Worm (Caenorhabditis elegans): Measurements from ENCODE around the gene Y53C12A.7.

The Y53C12A.7 gene

ce11 chrII:9738820-9739219 is 38.5 kb downstream of the Y53C12A.7 start:
- TF ChIP-seq snpc-4 (tag; optimal IDR thresholded peaks at IDR 0.05), result peak; percentile 16
- TF ChIP-seq pqm-1 (tag; optimal IDR thresholded peaks at IDR 0.05), result peak; percentile 81
- TF ChIP-seq nhr-23 (tag; optimal IDR thresholded peaks at IDR 0.05), result no peak
- peak; percentile 28 for TF ChIP-seq nfya-1 (tag; optimal IDR thresholded peaks at IDR 0.05; ENCODE audit: insufficient read depth)
- TF ChIP-seq jun-1 (tag; optimal IDR thresholded peaks at IDR 0.05), result no peak
- no peak for TF ChIP-seq ceh-16 (tag; optimal IDR thresholded peaks at IDR 0.05)
- TF ChIP-seq ceh-28 (tag; optimal IDR thresholded peaks at IDR 0.05), result peak; percentile 15
- peak; percentile 96 for TF ChIP-seq elt-2 (tag; optimal IDR thresholded peaks at IDR 0.05)
- TF ChIP-seq nhr-11 (tag; optimal IDR thresholded peaks at IDR 0.05), result no peak
- TF ChIP-seq pha-4 (tag; optimal IDR thresholded peaks at IDR 0.05), result peak; percentile 29
- TF ChIP-seq eor-1 (tag; optimal IDR thresholded peaks at IDR 0.05), result no peak
- no peak for TF ChIP-seq daf-12 (tag; optimal IDR thresholded peaks at IDR 0.05)
- TF ChIP-seq ama-1 (optimal IDR thresholded peaks at IDR 0.05), result peak; percentile 25

DNA sequence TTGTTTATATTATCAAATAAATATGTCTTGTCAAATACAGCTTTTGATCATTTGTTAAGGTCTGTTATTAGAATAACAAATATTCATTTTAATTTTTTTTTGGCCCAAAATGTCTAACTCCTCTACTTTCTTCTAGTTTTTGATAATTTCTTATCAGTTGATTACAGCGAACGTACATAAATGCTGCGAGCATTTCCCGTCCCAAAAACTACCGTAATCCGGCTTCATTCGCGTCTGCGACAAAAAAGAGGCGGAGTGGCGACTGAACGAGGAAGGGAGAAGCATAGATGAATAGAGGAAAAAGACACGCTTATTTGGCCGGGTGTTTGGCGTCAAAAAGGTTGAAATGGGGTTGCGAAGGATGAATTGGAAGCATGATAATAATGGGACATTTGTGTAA is 40.2 kb downstream of the Y53C12A.7 start:
- TF ChIP-seq pqm-1 (tag; optimal IDR thresholded peaks at IDR 0.05), result peak; percentile 83
- TF ChIP-seq elt-2 (tag; optimal IDR thresholded peaks at IDR 0.05), result peak; percentile 94
- no peak for TF ChIP-seq ceh-28 (tag; optimal IDR thresholded peaks at IDR 0.05)
- TF ChIP-seq nhr-77 (tag; optimal IDR thresholded peaks at IDR 0.05), result no peak
- TF ChIP-seq nfya-1 (tag; optimal IDR thresholded peaks at IDR 0.05; ENCODE audit: insufficient read depth), result peak; percentile 34
- TF ChIP-seq pha-4 (tag; optimal IDR thresholded peaks at IDR 0.05), result peak; percentile 50

- TF ChIP-seq elt-1 (tag; optimal IDR thresholded peaks at IDR 0.05), result no peak
- peak; percentile 49 for TF ChIP-seq elt-2 (tag; optimal IDR thresholded peaks at IDR 0.05)
- no peak for TF ChIP-seq ZK546.5 (tag; optimal IDR thresholded peaks at IDR 0.05)
These were observed 41.1 kb downstream of the Y53C12A.7 start for ce11 chrII:9741400-9741799.

DNA sequence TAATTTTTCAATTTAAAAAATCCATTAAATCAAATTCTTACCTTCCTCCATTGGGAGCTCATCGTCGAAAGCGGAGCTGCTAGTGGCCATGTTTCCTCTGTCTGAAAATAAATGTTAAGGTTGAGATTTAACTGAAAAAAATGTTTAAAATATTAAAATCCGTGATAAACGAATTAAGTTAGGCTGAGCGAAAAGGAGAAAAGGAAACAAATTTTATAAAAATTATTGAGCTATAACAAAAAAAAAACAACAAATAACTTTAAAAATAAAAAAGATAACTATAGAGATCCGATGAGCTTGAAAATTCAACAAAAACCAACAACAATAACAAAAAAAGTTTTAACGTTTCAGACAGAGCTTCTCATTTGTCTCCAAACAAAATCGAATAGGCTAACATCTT is 42.4 kb downstream of the Y53C12A.7 start, which contains the start of gene pno-1:
Gene pno-1 (minus strand): TSS at position 101 of the 400 bp plus-strand sequence.
- TF ChIP-seq nhr-43 (tag; optimal IDR thresholded peaks at IDR 0.05; ENCODE audit: poor library complexity, severe bottlenecking) (no peak), lin-15B (tag; optimal IDR thresholded peaks at IDR 0.05) (no peak), elt-2 (tag; optimal IDR thresholded peaks at IDR 0.05) (no peak), ceh-28 (tag; optimal IDR thresholded peaks at IDR 0.05) (no peak), fkh-10 (GFP tag; optimal IDR thresholded peaks at IDR 0.05) (no peak), eor-1 (tag; optimal IDR thresholded peaks at IDR 0.05) (no peak), sea-2 (GFP tag; optimal IDR thresholded peaks at IDR 0.05) (no peak), egl-5 (tag; optimal IDR thresholded peaks at IDR 0.05) (no peak), nhr-67 (tag; optimal IDR thresholded peaks at IDR 0.05) (no peak), skn-1 (tag; optimal IDR thresholded peaks at IDR 0.05) (no peak), zag-1 (tag; optimal IDR thresholded peaks at IDR 0.05) (no peak), daf-12 (tag; optimal IDR thresholded peaks at IDR 0.05) (no peak), nfya-1 (tag; optimal IDR thresholded peaks at IDR 0.05; ENCODE audit: insufficient read depth) (no peak), ama-1 (optimal IDR thresholded peaks at IDR 0.05) (no peak), nhr-237 (tag; optimal IDR thresholded peaks at IDR 0.05) (no peak), pha-4 (tag; optimal IDR thresholded peaks at IDR 0.05) (no peak), elt-1 (tag; optimal IDR thresholded peaks at IDR 0.05) (no peak), nhr-76 (tag; optimal IDR thresholded peaks at IDR 0.05) (no peak), ztf-4 (tag; optimal IDR thresholded peaks at IDR 0.05) (no peak)

- TF ChIP-seq nhr-77 (tag; optimal IDR thresholded peaks at IDR 0.05), result no peak
- TF ChIP-seq nhr-11 (tag; optimal IDR thresholded peaks at IDR 0.05), result no peak
- TF ChIP-seq fkh-10 (GFP tag; optimal IDR thresholded peaks at IDR 0.05), result peak; percentile 12
- no peak for TF ChIP-seq unc-39 (tag; optimal IDR thresholded peaks at IDR 0.05)
- TF ChIP-seq R02D3.7 (tag; optimal IDR thresholded peaks at IDR 0.05), result peak; percentile 96
- peak; percentile 97 for TF ChIP-seq nfya-1 (tag; optimal IDR thresholded peaks at IDR 0.05; ENCODE audit: insufficient read depth)
- no peak for TF ChIP-seq egl-27 (tag; optimal IDR thresholded peaks at IDR 0.05)
- TF ChIP-seq ztf-4 (tag; optimal IDR thresholded peaks at IDR 0.05), result no peak
- TF ChIP-seq lsy-12 (tag; optimal IDR thresholded peaks at IDR 0.05), result no peak
- no peak for TF ChIP-seq ztf-11 (tag; optimal IDR thresholded peaks at IDR 0.05)
- TF ChIP-seq snpc-4 (tag; optimal IDR thresholded peaks at IDR 0.05), result peak; percentile 66
- TF ChIP-seq sea-2 (GFP tag; optimal IDR thresholded peaks at IDR 0.05), result no peak
- TF ChIP-seq lin-39 (tag; optimal IDR thresholded peaks at IDR 0.05), result peak; percentile 92
- TF ChIP-seq ama-1 (optimal IDR thresholded peaks at IDR 0.05), result no peak
- no peak for TF ChIP-seq nhr-67 (tag; optimal IDR thresholded peaks at IDR 0.05)
- no peak for TF ChIP-seq nhr-28 (tag; optimal IDR thresholded peaks at IDR 0.05)
- peak; percentile 79 for TF ChIP-seq egl-5 (tag; optimal IDR thresholded peaks at IDR 0.05)
- TF ChIP-seq pha-4 (tag; optimal IDR thresholded peaks at IDR 0.05), result peak; percentile 93
- TF ChIP-seq mml-1 (tag; optimal IDR thresholded peaks at IDR 0.05), result no peak
- TF ChIP-seq eor-1 (tag; optimal IDR thresholded peaks at IDR 0.05), result no peak
- peak; percentile 71 for TF ChIP-seq pqm-1 (tag; optimal IDR thresholded peaks at IDR 0.05)
- peak; percentile 55 for TF ChIP-seq elt-2 (tag; optimal IDR thresholded peaks at IDR 0.05)
- no peak for TF ChIP-seq aly-2 (tag; optimal IDR thresholded peaks at IDR 0.05)
- TF ChIP-seq jun-1 (tag; optimal IDR thresholded peaks at IDR 0.05), result no peak
- no peak for TF ChIP-seq unc-62 (GFP tag; optimal IDR thresholded peaks at IDR 0.05)
- TF ChIP-seq zag-1 (tag; optimal IDR thresholded peaks at IDR 0.05), result no peak
- TF ChIP-seq nhr-12 (tag; optimal IDR thresholded peaks at IDR 0.05), result no peak
- TF ChIP-seq lin-15B (tag; optimal IDR thresholded peaks at IDR 0.05), result peak; percentile 88
- TF ChIP-seq fos-1 (tag; optimal IDR thresholded peaks at IDR 0.05), result no peak
- no peak for TF ChIP-seq ceh-82 (tag; optimal IDR thresholded peaks at IDR 0.05)
- TF ChIP-seq nhr-43 (tag; optimal IDR thresholded peaks at IDR 0.05; ENCODE audit: poor library complexity, severe bottlenecking), result peak; percentile 69
- TF ChIP-seq nhr-23 (tag; optimal IDR thresholded peaks at IDR 0.05), result peak; percentile 91
- peak; percentile 64 for TF ChIP-seq ceh-28 (tag; optimal IDR thresholded peaks at IDR 0.05)
- TF ChIP-seq skn-1 (tag; optimal IDR thresholded peaks at IDR 0.05), result peak; percentile 73
- TF ChIP-seq tbx-2 (tag; optimal IDR thresholded peaks at IDR 0.05), result no peak
These were observed 45.7 kb downstream of the Y53C12A.7 start, which contains the start of the genes Y53C12B.1 and nos-3 for ce11 chrII:9746069-9746468. Y53C12B.1 (minus strand) TSS chrII:9746078. nos-3 (plus strand) TSS chrII:9746316.
